Fruit fly (Drosophila melanogaster) whole organism, embryonic: ENCODE data around the gene prg.

Experiments
- ATbp ChIP-seq: fragments of 200-800 bp; sonication (Bioruptor generic); optimal IDR thresholded peaks from 2 replicates; lab custom pipeline; 2017; ENCODE audit warnings: missing biosample characterization, mild to moderate bottlenecking, missing genetic modification characterization, missing genetic modification reagents
- Atf-2 ChIP-seq: fragments of 200-800 bp; sonication (Bioruptor generic); optimal IDR thresholded peaks from 2 replicates; lab custom pipeline; 2016; ENCODE audit warnings: missing biosample characterization, missing genetic modification characterization
- B-H2 ChIP-seq: fragments of 200-800 bp; sonication (Bioruptor generic); optimal IDR thresholded peaks from 2 replicates; lab custom pipeline; 2018; ENCODE audit warnings: missing biosample characterization, mild to moderate bottlenecking, missing genetic modification characterization
- CG10147 ChIP-seq: fragments of 200-800 bp; sonication (Bioruptor generic); optimal IDR thresholded peaks from 2 replicates; lab custom pipeline; 2019; ENCODE audit warnings: missing biosample characterization, mild to moderate bottlenecking, missing genetic modification characterization, moderate library complexity
- CG10959 ChIP-seq: fragments of 200-800 bp; sonication (Bioruptor generic); IDR thresholded peaks from 2 replicates; pipeline ENCODE4 v1.3.6; 2022; ENCODE audit warnings: missing biosample characterization, missing genetic modification characterization
- CG11398 ChIP-seq: fragments of 200-800 bp; sonication (Bioruptor generic); optimal IDR thresholded peaks from 2 replicates; lab custom pipeline; 2016; ENCODE audit warnings: missing biosample characterization, missing genetic modification characterization
- CG13894 ChIP-seq: fragments of 200-800 bp; sonication (Bioruptor generic); optimal IDR thresholded peaks from 3 replicates; lab custom pipeline; 2018; ENCODE audit warnings: missing biosample characterization, mild to moderate bottlenecking, missing genetic modification characterization, moderate library complexity
- CG14710 ChIP-seq: fragments of 200-800 bp; sonication (Bioruptor generic); optimal IDR thresholded peaks from 3 replicates; lab custom pipeline; 2019; ENCODE audit warnings: missing biosample characterization, mild to moderate bottlenecking, missing genetic modification characterization, moderate library complexity
- CG14965 ChIP-seq: fragments of 200-800 bp; sonication (Bioruptor generic); optimal IDR thresholded peaks from 2 replicates; lab custom pipeline; 2016; ENCODE audit warnings: missing biosample characterization, missing genetic modification characterization, borderline replicate concordance
- CG17829 ChIP-seq: fragments of 200-800 bp; optimal IDR thresholded peaks from 2 replicates; lab custom pipeline; 2019; ENCODE audit warnings: missing biosample characterization, mild to moderate bottlenecking, missing genetic modification characterization, moderate library complexity
- CG1832 ChIP-seq: fragments of 200-800 bp; sonication (Bioruptor generic); optimal IDR thresholded peaks from 2 replicates; lab custom pipeline; 2017; ENCODE audit warnings: missing biosample characterization, mild to moderate bottlenecking, missing genetic modification characterization, inconsistent platforms
- CG18764 ChIP-seq: fragments of 200-800 bp; sonication (Bioruptor generic); optimal IDR thresholded peaks from 3 replicates; lab custom pipeline; 2016; ENCODE audit warnings: missing biosample characterization, missing genetic modification characterization
- CG30020 ChIP-seq: fragments of 200-800 bp; optimal IDR thresholded peaks from 2 replicates; lab custom pipeline; 2019; ENCODE audit warnings: missing biosample characterization, mild to moderate bottlenecking, missing genetic modification characterization, moderate library complexity
- CG31441 ChIP-seq: fragments of 200-800 bp; sonication (Bioruptor generic); IDR thresholded peaks from 2 replicates; pipeline ENCODE4 v1.3.6; 2022; ENCODE audit warnings: missing biosample characterization, missing genetic modification characterization
- CG34422 ChIP-seq: fragments of 200-800 bp; sonication (Bioruptor generic); IDR thresholded peaks from 3 replicates; pipeline ENCODE4 v1.3.6; 2022; ENCODE audit warnings: missing biosample characterization, missing genetic modification characterization
- CG4360 ChIP-seq: fragments of 200-800 bp; sonication (Bioruptor generic); IDR thresholded peaks from 2 replicates; pipeline ENCODE4 v1.3.6; 2022; ENCODE audit warnings: missing biosample characterization, missing genetic modification characterization
- CG4404 ChIP-seq: fragments of 200-800 bp; sonication (Bioruptor generic); IDR thresholded peaks from 2 replicates; pipeline ENCODE4 v1.3.6; 2022; ENCODE audit warnings: missing biosample characterization, missing genetic modification characterization
- CG4707 ChIP-seq: fragments of 200-800 bp; sonication (Bioruptor generic); optimal IDR thresholded peaks from 2 replicates; lab custom pipeline; 2018; ENCODE audit warnings: missing biosample characterization, mild to moderate bottlenecking, missing genetic modification characterization, moderate library complexity
- CG4730 ChIP-seq: fragments of 200-800 bp; sonication (Bioruptor generic); IDR thresholded peaks from 2 replicates; pipeline ENCODE4 v1.3.6; 2022; ENCODE audit warnings: missing biosample characterization, missing genetic modification characterization
- CG4820 ChIP-seq: fragments of 200-800 bp; sonication (Bioruptor generic); optimal IDR thresholded peaks from 3 replicates; lab custom pipeline; 2016; ENCODE audit warnings: missing biosample characterization, missing genetic modification characterization
- CG7271 ChIP-seq: fragments of 200-800 bp; sonication (Bioruptor generic); optimal IDR thresholded peaks from 2 replicates; lab custom pipeline; 2018; ENCODE audit warnings: missing biosample characterization, mild to moderate bottlenecking, missing genetic modification characterization, moderate library complexity
- CG8281 ChIP-seq: fragments of 200-800 bp; sonication (Bioruptor generic); optimal IDR thresholded peaks from 2 replicates; lab custom pipeline; 2018; ENCODE audit warnings: missing biosample characterization, mild to moderate bottlenecking, missing genetic modification characterization, moderate library complexity
- CG9797 ChIP-seq: fragments of 200-800 bp; sonication (Bioruptor generic); optimal IDR thresholded peaks from 3 replicates; lab custom pipeline; 2018; ENCODE audit warnings: missing biosample characterization, mild to moderate bottlenecking, missing genetic modification characterization
- CG9932 ChIP-seq: fragments of 200-800 bp; sonication (Bioruptor generic); IDR thresholded peaks from 2 replicates; pipeline ENCODE4 v1.3.6; 2022; ENCODE audit warnings: missing biosample characterization, missing genetic modification characterization
- CTCF ChIP-seq: fragments of 200-800 bp; sonication (Bioruptor generic); optimal IDR thresholded peaks from 2 replicates; lab custom pipeline; 2017; ENCODE audit warnings: missing biosample characterization, mild to moderate bottlenecking, missing genetic modification characterization, moderate library complexity
- D19A ChIP-seq: fragments of 200-800 bp; optimal IDR thresholded peaks from 3 replicates; lab custom pipeline; 2019; ENCODE audit warnings: missing biosample characterization, mild to moderate bottlenecking, missing genetic modification characterization, moderate library complexity
- ERR ChIP-seq: fragments of 200-800 bp; sonication (Bioruptor generic); optimal IDR thresholded peaks from 2 replicates; lab custom pipeline; 2016; ENCODE audit warnings: missing biosample characterization, missing genetic modification characterization
- H2.0 ChIP-seq: fragments of 200-800 bp; sonication (Bioruptor generic); IDR thresholded peaks from 2 replicates; pipeline ENCODE4 v1.3.6; 2022; ENCODE audit warnings: missing biosample characterization, missing genetic modification characterization
- Hr3 ChIP-seq: fragments of 200-800 bp; sonication (Bioruptor generic); optimal IDR thresholded peaks from 3 replicates; lab custom pipeline; 2016; ENCODE audit warnings: missing biosample characterization, missing genetic modification characterization
- NFAT ChIP-seq: fragments of 200-800 bp; sonication (Bioruptor generic); IDR thresholded peaks from 2 replicates; pipeline ENCODE4 v1.3.6; 2022; ENCODE audit warnings: missing biosample characterization, missing genetic modification characterization
- Rfx ChIP-seq: fragments of 200-800 bp; sonication (Bioruptor generic); IDR thresholded peaks from 2 replicates; pipeline ENCODE4 v1.3.6; 2022; ENCODE audit warnings: missing biosample characterization, missing genetic modification characterization
- Xbp1 ChIP-seq: fragments of 200-800 bp; sonication (Bioruptor generic); optimal IDR thresholded peaks from 3 replicates; lab custom pipeline; 2016; ENCODE audit warnings: missing biosample characterization, mild to moderate bottlenecking, missing genetic modification characterization
- Xrp1 ChIP-seq: fragments of 200-800 bp; sonication (Bioruptor generic); IDR thresholded peaks from 2 replicates; pipeline ENCODE4 v1.3.6; 2022; ENCODE audit warnings: missing biosample characterization, missing genetic modification characterization
- ap ChIP-seq: fragments of 200-800 bp; sonication (Bioruptor generic); IDR thresholded peaks from 2 replicates; pipeline ENCODE4 v1.3.6; 2022; ENCODE audit warnings: missing biosample characterization, missing genetic modification characterization
- ash1 ChIP-seq: fragments of 200-800 bp; sonication (Bioruptor generic); optimal IDR thresholded peaks from 2 replicates; lab custom pipeline; 2018; ENCODE audit warnings: missing biosample characterization, mild to moderate bottlenecking, missing genetic modification characterization
- chinmo ChIP-seq: fragments of 200-800 bp; sonication (Bioruptor generic); IDR thresholded peaks from 4 replicates; pipeline ENCODE4 v1.3.6; 2022; ENCODE audit warnings: missing biosample characterization, missing genetic modification characterization; ENCODE audit not compliant: partially characterized antibody
- crol ChIP-seq: fragments of 200-800 bp; sonication (Bioruptor generic); IDR thresholded peaks from 2 replicates; pipeline ENCODE4 v1.3.6; 2022; ENCODE audit warnings: missing biosample characterization, missing genetic modification characterization
- dati ChIP-seq: fragments of 200-800 bp; sonication (Bioruptor generic); IDR thresholded peaks from 2 replicates; pipeline ENCODE4 v1.3.6; 2022; ENCODE audit warnings: missing biosample characterization, missing genetic modification characterization
- dmrt11E ChIP-seq: fragments of 200-800 bp; sonication (Bioruptor generic); optimal IDR thresholded peaks from 3 replicates; lab custom pipeline; 2018; ENCODE audit warnings: missing biosample characterization, mild to moderate bottlenecking, missing genetic modification characterization, moderate library complexity
- dpn ChIP-seq, 2 experiments: fragments of 200-800 bp; sonication (Bioruptor generic); optimal IDR thresholded peaks; 3 replicates each; lab custom pipeline; 2016; ENCODE audit warnings: missing biosample characterization in 2 of 2, missing genetic modification characterization in 2 of 2
- gsb-n ChIP-seq: fragments of 200-800 bp; sonication (Bioruptor generic); optimal IDR thresholded peaks from 3 replicates; lab custom pipeline; 2018; ENCODE audit warnings: missing biosample characterization, mild to moderate bottlenecking, missing genetic modification characterization
- hbn ChIP-seq: fragments of 200-800 bp; sonication (Bioruptor generic); IDR thresholded peaks from 2 replicates; pipeline ENCODE4 v1.3.6; 2022; ENCODE audit warnings: missing biosample characterization, missing genetic modification characterization; ENCODE audit not compliant: partially characterized antibody
- pros ChIP-seq: fragments of 200-800 bp; sonication (Bioruptor generic); optimal IDR thresholded peaks from 3 replicates; lab custom pipeline; 2019; ENCODE audit warnings: missing biosample characterization, mild to moderate bottlenecking, missing genetic modification characterization, moderate library complexity
- sens ChIP-seq: fragments of 200-800 bp; sonication (Bioruptor generic); peaks from one replicate; lab custom pipeline; 2016; ENCODE audit warnings: missing biosample characterization, missing genetic modification characterization
- sens-2 ChIP-seq: fragments of 200-800 bp; sonication (Bioruptor generic); IDR thresholded peaks from 2 replicates; pipeline ENCODE4 v1.3.6; 2022; ENCODE audit warnings: missing biosample characterization, missing genetic modification characterization
- unpg ChIP-seq: fragments of 200-800 bp; sonication (Bioruptor generic); optimal IDR thresholded peaks from 3 replicates; lab custom pipeline; 2018; ENCODE audit warnings: missing biosample characterization, mild to moderate bottlenecking, missing genetic modification characterization, moderate library complexity
- usp ChIP-seq: fragments of >200 bp; optimal IDR thresholded peaks from 2 replicates; lab custom pipeline; 2017; ENCODE audit warnings: missing biosample characterization, missing genetic modification characterization
- zfh1 ChIP-seq: fragments of 200-800 bp; sonication (Bioruptor generic); IDR thresholded peaks from 3 replicates; pipeline ENCODE4 v1.3.6; 2022; ENCODE audit warnings: missing biosample characterization, missing genetic modification characterization
- zfh2 ChIP-seq: fragments of 200-800 bp; sonication (Bioruptor generic); optimal IDR thresholded peaks from 2 replicates; lab custom pipeline; 2016; ENCODE audit warnings: missing biosample characterization, missing genetic modification characterization

The prg gene

dm6 chr2L:8423460-8424089 is 40.7 kb upstream of the prg start (continued):
- TF ChIP-seq CG14965, result no peak
- TF ChIP-seq CG10959 (GFP tag; lab: Robert Waterston, UW), result no peak
- TF ChIP-seq ash1 (GFP tag; lab: Kevin White, UChicago), result no peak
- TF ChIP-seq usp (GFP tag; lab: Kevin White, UChicago), result no peak
- no peak for TF ChIP-seq CG17829 (tag; lab: Kevin White, UChicago)
- TF ChIP-seq CG9932 (GFP tag; lab: Robert Waterston, UW), result no peak
- no peak for TF ChIP-seq sens-2
- no peak for TF ChIP-seq zfh1 (GFP tag; lab: Robert Waterston, UW)
- no peak for TF ChIP-seq CG30020 (tag; lab: Kevin White, UChicago)
- TF ChIP-seq CG4820 (GFP tag; lab: Kevin White, UChicago), result no peak
- TF ChIP-seq CG7271 (tag; lab: Kevin White, UChicago), result no peak
- peak; percentile 31 for TF ChIP-seq dmrt11E (tag; lab: Kevin White, UChicago)
- peak; percentile 8 for TF ChIP-seq unpg (GFP tag; lab: Kevin White, UChicago)
- TF ChIP-seq B-H2 (GFP tag; lab: Kevin White, UChicago), result no peak
- TF ChIP-seq CG4707 (GFP tag; lab: Kevin White, UChicago), result peak; percentile 45
- no peak for TF ChIP-seq zfh2 (GFP tag; lab: Kevin White, UChicago)
- no peak for TF ChIP-seq CG4730 (GFP tag; lab: Robert Waterston, UW)
- TF ChIP-seq CG14710 (tag; lab: Kevin White, UChicago), result peak; percentile 39
- no peak for TF ChIP-seq Hr3
- no peak for TF ChIP-seq Xbp1 (GFP tag; lab: Kevin White, UChicago)
- TF ChIP-seq CG31441 (GFP tag; lab: Robert Waterston, UW), result 0 out of 2 replicates have a peak, but pooled peaks have one; percentile 20
- no peak for TF ChIP-seq CG9797 (GFP tag; lab: Kevin White, UChicago)
- no peak for TF ChIP-seq CG4404
- no peak for TF ChIP-seq dpn (GFP tag; optimal IDR thresholded peaks at IDR 0.05; lab: Kevin White, UChicago)
- no peak for TF ChIP-seq H2.0
- TF ChIP-seq ATbp (GFP tag; lab: Kevin White, UChicago), result peak; percentile 71
- TF ChIP-seq CTCF, result no peak
- no peak for TF ChIP-seq dati (GFP tag; lab: Robert Waterston, UW)
- no peak for TF ChIP-seq Atf-2 (GFP tag; lab: Kevin White, UChicago)
- no peak for TF ChIP-seq CG18764
- TF ChIP-seq, all 482 proteins: peak for 66

dm6 chr2L:8424090-8424470 is 40.2 kb upstream of the prg start:
- peak; percentile 21; the same call in 1 of the 2 replicates for TF ChIP-seq CG4360 (GFP tag; lab: Robert Waterston, UW)
- TF ChIP-seq ERR (GFP tag; lab: Kevin White, UChicago), result no peak
- TF ChIP-seq D19A (tag; lab: Kevin White, UChicago), result peak; percentile 12
- peak; percentile 25; the same call in 1 of the 2 replicates for TF ChIP-seq Xrp1
- TF ChIP-seq gsb-n, result peak; percentile 6
- TF ChIP-seq CG14710 (tag; lab: Kevin White, UChicago), result no peak
- TF ChIP-seq crol, result 0 out of 2 replicates have a peak, but pooled peaks have one; percentile 18

DNA sequence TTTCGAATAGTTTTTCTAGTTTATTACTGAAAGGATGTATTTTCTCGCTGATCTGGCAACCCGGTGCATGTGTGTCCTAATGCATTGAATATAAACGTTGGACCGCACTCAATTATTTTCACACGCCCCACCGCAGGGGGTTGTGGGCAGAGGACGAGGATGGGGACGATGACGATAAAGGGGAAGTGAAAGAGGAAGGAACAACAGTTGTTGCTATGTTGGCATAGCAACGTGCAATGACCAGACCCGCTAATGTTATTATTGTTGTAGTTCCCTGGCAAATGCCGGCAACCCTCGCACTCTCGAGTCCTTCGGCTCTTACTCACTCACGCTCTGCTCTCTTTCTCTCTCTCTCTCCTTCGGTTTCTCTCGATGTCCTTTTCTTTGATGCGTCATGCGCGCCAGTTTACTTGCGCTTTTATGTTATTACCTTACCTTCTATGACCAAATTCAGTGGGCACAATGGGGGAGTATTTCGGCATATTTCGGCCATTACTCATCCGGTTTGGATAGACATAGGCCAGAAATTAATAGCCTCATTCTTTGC is 39.6 kb upstream of the prg start:
- TF ChIP-seq CG10147 (GFP tag; lab: Kevin White, UChicago) (no peak), CG1832 (GFP tag; lab: Kevin White, UChicago) (peak; percentile 27), sens (GFP tag; lab: Kevin White, UChicago) (peak; percentile 44), ap (GFP tag; lab: Robert Waterston, UW) (0 out of 2 replicates have a peak, but pooled peaks have one; percentile 11), CG11398 (GFP tag; lab: Kevin White, UChicago) (no peak), hbn (GFP tag; lab: Robert Waterston, UW) (no peak), CG8281 (no peak), chinmo (GFP tag; lab: Robert Waterston, UW) (0 out of 4 replicates have a peak, but pooled peaks have one; percentile 13), NFAT (GFP tag; lab: Robert Waterston, UW) (0 out of 2 replicates have a peak, but pooled peaks have one; percentile 3), crol (peak; percentile 56), Rfx (GFP tag; lab: Robert Waterston, UW) (peak; percentile 76), pros (GFP tag; lab: Kevin White, UChicago) (peak; percentile 73), CG13894 (tag; lab: Kevin White, UChicago) (peak; percentile 87), CG34422 (GFP tag; lab: Robert Waterston, UW) (no peak; the same call in 2 of the 3 replicates)
